Worm (Caenorhabditis elegans): ENCODE measurements around the gene F56A8.4.

Gene F56A8.4

ce11 chrIII:13275784-13276183, 12.7 kb downstream of the F56A8.4 start (continued):
- TF ChIP-seq ets-5 (GFP tag; IDR thresholded peaks at IDR 0.05) (no peak), dpl-1 (GFP tag; optimal IDR thresholded peaks at IDR 0.05) (peak; percentile 31 to 45 (median 37)), nhr-77 (tag; optimal IDR thresholded peaks at IDR 0.05) (peak; percentile 20), nhr-28 (tag; optimal IDR thresholded peaks at IDR 0.05) (no peak), hlh-4 (tag; optimal IDR thresholded peaks at IDR 0.05) (no peak), lin-35 (GFP tag; optimal IDR thresholded peaks at IDR 0.05) (peak in 1 of 2 experiments; percentile 74), mdl-1 (tag; optimal IDR thresholded peaks at IDR 0.05) (peak in 1 of 2 experiments; percentile 47), lsy-2 (tag; optimal IDR thresholded peaks at IDR 0.05) (peak; percentile 51 to 75), sptf-1 (tag; optimal IDR thresholded peaks at IDR 0.05) (no peak), hpl-2 (GFP tag; optimal IDR thresholded peaks at IDR 0.05) (no peak), aha-1 (tag; optimal IDR thresholded peaks at IDR 0.05) (no peak), nhr-76 (tag; optimal IDR thresholded peaks at IDR 0.05) (peak; percentile 16), lin-15B (tag; optimal IDR thresholded peaks at IDR 0.05) (no peak), blmp-1 (tag; optimal IDR thresholded peaks at IDR 0.05) (no peak), zip-4 (GFP tag; optimal IDR thresholded peaks at IDR 0.05) (no peak), zag-1 (tag; optimal IDR thresholded peaks at IDR 0.05) (peak; percentile 3), Y116A8C.19 (tag; optimal IDR thresholded peaks at IDR 0.05; ENCODE audit: borderline replicate concordance) (no peak), ama-1 (optimal IDR thresholded peaks at IDR 0.05) (no peak), pax-3 (tag; optimal IDR thresholded peaks at IDR 0.05) (peak; percentile 57), snu-23 (GFP tag; optimal IDR thresholded peaks at IDR 0.05) (peak; percentile 82), fos-1 (tag; optimal IDR thresholded peaks at IDR 0.05) (peak; percentile 65), egl-27 (tag; optimal IDR thresholded peaks at IDR 0.05) (peak in 1 of 2 experiments; percentile 25), hlh-17 (GFP tag; optimal IDR thresholded peaks at IDR 0.05; ENCODE audit: borderline replicate concordance) (no peak), ztf-4 (tag; optimal IDR thresholded peaks at IDR 0.05) (peak; percentile 63), fkh-10 (GFP tag; optimal IDR thresholded peaks at IDR 0.05) (peak; percentile 88), nhr-237 (tag; optimal IDR thresholded peaks at IDR 0.05) (no peak), F16B12.6 (tag; optimal IDR thresholded peaks at IDR 0.05) (no peak), aly-2 (tag; optimal IDR thresholded peaks at IDR 0.05) (no peak), sox-4 (tag; optimal IDR thresholded peaks at IDR 0.05) (no peak), ceh-88 (GFP tag; IDR thresholded peaks at IDR 0.05) (no peak), rnt-1 (tag; optimal IDR thresholded peaks at IDR 0.05) (peak; percentile 37), C16A3.4 (tag; optimal IDR thresholded peaks at IDR 0.05) (peak; percentile 2), mep-1 (tag; optimal IDR thresholded peaks at IDR 0.05) (peak; percentile 5), ceh-63 (GFP tag; optimal IDR thresholded peaks at IDR 0.05) (peak; percentile 53), fkh-8 (tag; optimal IDR thresholded peaks at IDR 0.05) (peak; percentile 97), ceh-82 (tag; optimal IDR thresholded peaks at IDR 0.05) (peak; percentile 19 to 72 (median 68)), egl-13 (tag; optimal IDR thresholded peaks at IDR 0.05) (peak; percentile 82), nhr-20 (tag; optimal IDR thresholded peaks at IDR 0.05) (peak; percentile 44), nhr-90 (tag; optimal IDR thresholded peaks at IDR 0.05; ENCODE audit: poor library complexity) (no peak), ces-1 (GFP tag; optimal IDR thresholded peaks at IDR 0.05) (no peak), xbp-1 (tag; optimal IDR thresholded peaks at IDR 0.05) (peak; percentile 55), unc-98 (GFP tag; IDR thresholded peaks at IDR 0.05) (no peak), elt-3 (tag; optimal IDR thresholded peaks at IDR 0.05) (no peak), snpc-4 (tag; optimal IDR thresholded peaks at IDR 0.05) (peak; percentile 20), mab-9 (GFP tag; IDR thresholded peaks at IDR 0.05) (peak; percentile 65), mef-2 (tag; optimal IDR thresholded peaks at IDR 0.05) (no peak), unc-86 (tag; optimal IDR thresholded peaks at IDR 0.05) (peak; percentile 90), vab-15 (tag; optimal IDR thresholded peaks at IDR 0.05) (no peak), sup-37 (GFP tag; optimal IDR thresholded peaks at IDR 0.05) (no peak), irx-1 (tag; optimal IDR thresholded peaks at IDR 0.05) (peak; percentile 52), nhr-12 (tag; optimal IDR thresholded peaks at IDR 0.05) (no peak), efl-3 (GFP tag; optimal IDR thresholded peaks at IDR 0.05) (no peak), swsn-7 (tag; optimal IDR thresholded peaks at IDR 0.05) (peak; percentile 84), lin-39 (tag; optimal IDR thresholded peaks at IDR 0.05) (no peak)
